Worm (Caenorhabditis elegans): ENCODE measurements around the gene K11D12.11.

- TF ChIP-seq sox-4 (tag; optimal IDR thresholded peaks at IDR 0.05) (no peak), nhr-11 (tag; optimal IDR thresholded peaks at IDR 0.05) (no peak), syd-9 (tag; optimal IDR thresholded peaks at IDR 0.05) (no peak), ama-1 (optimal IDR thresholded peaks at IDR 0.05) (no peak), sox-2 (GFP tag; IDR thresholded peaks at IDR 0.05) (no peak), pha-4 (tag; optimal IDR thresholded peaks at IDR 0.05) (no peak), ets-4 (tag; optimal IDR thresholded peaks at IDR 0.05) (no peak), ref-2 (tag; optimal IDR thresholded peaks at IDR 0.05) (no peak)
Measured at ce11 chrV:5018810-5019274, 20.6 kb downstream of the K11D12.11 start, which contains the start of gene srr-4.
